Worm (Caenorhabditis elegans) whole organism, late embryonic: Measurements from ENCODE around the gene dnc-3.

ENCODE experiments used
- C08G9.2 ChIP-seq: sonication (generic microtip); optimal IDR thresholded peaks from 2 replicates; lab custom pipeline; 2016; ENCODE audit warnings: mild to moderate bottlenecking, missing genetic modification characterization, moderate library complexity, missing compliant biosample characterization
- K09A11.1 ChIP-seq: sonication (generic microtip); optimal IDR thresholded peaks from 2 replicates; lab custom pipeline; 2017; ENCODE audit warnings: antibody characterized with exemption, mild to moderate bottlenecking, missing genetic modification characterization, missing compliant biosample characterization; ENCODE audit not compliant: insufficient read depth
- T23F11.4 ChIP-seq: fragments of 200-800 bp; sonication (Bioruptor generic); optimal IDR thresholded peaks from 2 replicates; lab custom pipeline; 2018; ENCODE audit warnings: mild to moderate bottlenecking, missing genetic modification characterization, missing compliant biosample characterization
- Y22D7AL.16 ChIP-seq: sonication (generic microtip); optimal IDR thresholded peaks from 2 replicates; lab custom pipeline; 2016; ENCODE audit warnings: missing genetic modification characterization, missing compliant biosample characterization
- ceh-14 ChIP-seq: sonication (generic microtip); optimal IDR thresholded peaks from 2 replicates; lab custom pipeline; 2016; ENCODE audit warnings: missing genotype, missing genetic modification characterization, missing compliant biosample characterization
- ceh-19 ChIP-seq: fragments of 200-800 bp; sonication (Bioruptor generic); optimal IDR thresholded peaks from 2 replicates; lab custom pipeline; 2018; ENCODE audit warnings: mild to moderate bottlenecking, missing genetic modification characterization, missing compliant biosample characterization
- ceh-2 ChIP-seq: sonication (generic microtip); optimal IDR thresholded peaks from 2 replicates; lab custom pipeline; 2016; ENCODE audit warnings: missing genotype, missing genetic modification characterization, missing compliant biosample characterization
- ceh-48 ChIP-seq: sonication (generic microtip); optimal IDR thresholded peaks from 2 replicates; lab custom pipeline; 2016; ENCODE audit warnings: missing genetic modification characterization, inconsistent platforms, missing compliant biosample characterization
- elt-2 ChIP-seq: sonication (generic microtip); optimal IDR thresholded peaks from 2 replicates; lab custom pipeline; 2016; ENCODE audit warnings: missing genetic modification reagents, missing genetic modification characterization, missing compliant biosample characterization
- fax-1 ChIP-seq: sonication (generic microtip); optimal IDR thresholded peaks from 2 replicates; lab custom pipeline; 2016; ENCODE audit warnings: missing genotype, missing genetic modification characterization, missing compliant biosample characterization
- gmeb-2 ChIP-seq: sonication (generic microtip); optimal IDR thresholded peaks from 2 replicates; lab custom pipeline; 2016; ENCODE audit warnings: missing genetic modification characterization, inconsistent platforms, missing compliant biosample characterization
- hlh-8 ChIP-seq: sonication (generic microtip); optimal IDR thresholded peaks from 2 replicates; lab custom pipeline; 2016; ENCODE audit warnings: missing genotype, missing genetic modification characterization, missing compliant biosample characterization
- lim-6 ChIP-seq: sonication (generic microtip); optimal IDR thresholded peaks from 2 replicates; lab custom pipeline; 2016; ENCODE audit warnings: missing genetic modification characterization, missing compliant biosample characterization
- madf-2 ChIP-seq: sonication (generic microtip); optimal IDR thresholded peaks from 2 replicates; lab custom pipeline; 2017; ENCODE audit warnings: missing genetic modification characterization, missing compliant biosample characterization
- nfya-1 ChIP-seq: sonication (generic microtip); optimal IDR thresholded peaks from 2 replicates; lab custom pipeline; 2017; ENCODE audit warnings: missing genetic modification characterization, mild to moderate bottlenecking, missing compliant biosample characterization, antibody characterized with exemption, moderate library complexity
- nhr-11 ChIP-seq: fragments of 150-350 bp; optimal IDR thresholded peaks from 2 replicates; lab custom pipeline; 2014; ENCODE audit warnings: missing biosample characterization, missing genetic modification characterization
- nhr-232 ChIP-seq: sonication (generic microtip); optimal IDR thresholded peaks from 2 replicates; lab custom pipeline; 2016; ENCODE audit warnings: missing genetic modification characterization, missing compliant biosample characterization
- odd-2 ChIP-seq: sonication (generic microtip); optimal IDR thresholded peaks from 2 replicates; lab custom pipeline; 2017; ENCODE audit warnings: antibody characterized with exemption, mild to moderate bottlenecking, missing genetic modification characterization, missing compliant biosample characterization
- pag-3 ChIP-seq: sonication (generic microtip); optimal IDR thresholded peaks from 2 replicates; lab custom pipeline; 2016; ENCODE audit warnings: missing compliant biosample characterization, missing genetic modification characterization, borderline replicate concordance
- pat-9 ChIP-seq: fragments of 200-800 bp; sonication (Bioruptor generic); optimal IDR thresholded peaks from 2 replicates; lab custom pipeline; 2018; ENCODE audit warnings: mild to moderate bottlenecking, missing genetic modification characterization, moderate library complexity, missing compliant biosample characterization
- pax-1 ChIP-seq: fragments of 150-350 bp; optimal IDR thresholded peaks from 2 replicates; lab custom pipeline; 2014; ENCODE audit warnings: missing biosample characterization, missing genetic modification characterization
- pha-2 ChIP-seq: sonication (generic microtip); optimal IDR thresholded peaks from 2 replicates; lab custom pipeline; 2017; ENCODE audit warnings: mild to moderate bottlenecking, missing genetic modification characterization, missing compliant biosample characterization
- pha-4 ChIP-seq: fragments of 150-350 bp; optimal IDR thresholded peaks from 2 replicates; lab custom pipeline; 2018; ENCODE audit warnings: missing biosample characterization, missing genetic modification reagents, missing genetic modification characterization
- pqm-1 ChIP-seq: sonication (generic microtip); optimal IDR thresholded peaks from 2 replicates; lab custom pipeline; 2016; ENCODE audit warnings: missing genetic modification characterization, missing compliant biosample characterization
- pros-1 ChIP-seq: fragments of 150-350 bp; optimal IDR thresholded peaks from 2 replicates; lab custom pipeline; 2014; ENCODE audit warnings: missing biosample characterization, missing genetic modification reagents, missing genetic modification characterization
- ref-2 ChIP-seq: sonication (generic microtip); optimal IDR thresholded peaks from 2 replicates; lab custom pipeline; 2016; ENCODE audit warnings: missing genetic modification characterization, missing compliant biosample characterization
- sdc-2 ChIP-seq: sonication (generic microtip); optimal IDR thresholded peaks from 2 replicates; lab custom pipeline; 2016; ENCODE audit warnings: missing genotype, missing genetic modification characterization, missing compliant biosample characterization
- sox-2 ChIP-seq: fragments of 200-800 bp; sonication (Bioruptor generic); IDR thresholded peaks from 2 replicates; pipeline ENCODE4 v1.3.6; 2022; ENCODE audit warnings: missing genetic modification reagents, missing genetic modification characterization, missing compliant biosample characterization
- tbx-2 ChIP-seq: sonication (generic microtip); optimal IDR thresholded peaks from 2 replicates; lab custom pipeline; 2016; ENCODE audit warnings: missing genetic modification characterization, missing compliant biosample characterization
- tbx-7 ChIP-seq: sonication (generic microtip); optimal IDR thresholded peaks from 2 replicates; lab custom pipeline; 2016; ENCODE audit warnings: missing genotype, missing genetic modification characterization, missing compliant biosample characterization
- ttx-3 ChIP-seq: sonication (generic microtip); optimal IDR thresholded peaks from 2 replicates; lab custom pipeline; 2016; ENCODE audit warnings: missing genetic modification reagents, missing genetic modification characterization, missing compliant biosample characterization
- unc-42 ChIP-seq: sonication (generic microtip); optimal IDR thresholded peaks from 2 replicates; lab custom pipeline; 2016; ENCODE audit warnings: missing genotype, missing genetic modification characterization, missing compliant biosample characterization
- unc-55 ChIP-seq: sonication (generic microtip); optimal IDR thresholded peaks from 2 replicates; lab custom pipeline; 2017; ENCODE audit warnings: missing biosample characterization, missing genetic modification reagents, missing genetic modification characterization
- unc-86 ChIP-seq: sonication (generic microtip); optimal IDR thresholded peaks from 2 replicates; lab custom pipeline; 2016; ENCODE audit warnings: missing genetic modification characterization, missing compliant biosample characterization

dnc-3 gene

ce11 chrII:3553453-3553852, at the start of gene dnc-3:
Gene dnc-3, plus strand, starts transcription at chrII:3553724.
- TF ChIP-seq elt-2 (peak; percentile 32), unc-42 (tag; lab: Kevin White, UChicago) (peak; percentile 60), ceh-19 (GFP tag; lab: Kevin White, UChicago) (no peak), ceh-2 (tag; lab: Kevin White, UChicago) (peak; percentile 4), ceh-14 (tag; lab: Kevin White, UChicago) (peak; percentile 61), ttx-3 (tag; lab: Kevin White, UChicago) (peak; percentile 42), sox-2 (GFP tag; lab: Robert Waterston, UW) (no peak), pax-1 (tag; lab: Kevin White, UChicago) (no peak)

- TF ChIP-seq nhr-11 (tag; lab: Kevin White, UChicago) = no peak
- TF ChIP-seq fax-1 (tag; lab: Kevin White, UChicago) = no peak
- TF ChIP-seq Y22D7AL.16 = no peak
- TF ChIP-seq elt-2 = no peak
- no peak for TF ChIP-seq unc-42 (tag; lab: Kevin White, UChicago)
- TF ChIP-seq nhr-232 (tag; lab: Kevin White, UChicago) = no peak
- TF ChIP-seq lim-6 = no peak
- TF ChIP-seq pax-1 (tag; lab: Kevin White, UChicago) = no peak
- no peak for TF ChIP-seq ref-2
- TF ChIP-seq pha-4 (tag; lab: Kevin White, UChicago) = no peak
- TF ChIP-seq tbx-7 = no peak
- TF ChIP-seq unc-86 (tag; lab: Kevin White, UChicago) = no peak
- TF ChIP-seq nfya-1 = no peak
- TF ChIP-seq tbx-2 = no peak
- TF ChIP-seq pros-1 (tag; lab: Kevin White, UChicago) = no peak
- TF ChIP-seq pha-2 (tag; lab: Kevin White, UChicago) = no peak
- no peak for TF ChIP-seq ceh-2 (tag; lab: Kevin White, UChicago)
Measured at ce11 chrII:3504717-3505116, 48.8 kb upstream of the dnc-3 start, which contains the start of gene cyh-1. Gene cyh-1, plus strand, starts transcription at chrII:3505017.

- TF ChIP-seq tbx-2 = no peak
- TF ChIP-seq C08G9.2 (tag; lab: Kevin White, UChicago) = no peak
- no peak for TF ChIP-seq unc-86 (tag; lab: Kevin White, UChicago)
- no peak for TF ChIP-seq hlh-8 (tag; lab: Kevin White, UChicago)
- no peak for TF ChIP-seq T23F11.4 (GFP tag; lab: Kevin White, UChicago)
- no peak for TF ChIP-seq sdc-2
- no peak for TF ChIP-seq ceh-14 (tag; lab: Kevin White, UChicago)
- TF ChIP-seq elt-2 = no peak
- no peak for TF ChIP-seq K09A11.1
- no peak for TF ChIP-seq madf-2 (tag; lab: Kevin White, UChicago)
- TF ChIP-seq, all 69 proteins: peak for 0
Measured at ce11 chrII:3512240-3512639, 41.3 kb upstream of the dnc-3 start, which contains the start of gene Y49F6B.19. Gene Y49F6B.19, minus strand, starts transcription at chrII:3512340.

- TF ChIP-seq pros-1 (tag; lab: Kevin White, UChicago) (no peak), nhr-232 (tag; lab: Kevin White, UChicago) (no peak), pat-9 (tag; lab: Kevin White, UChicago) (no peak), gmeb-2 (tag; lab: Kevin White, UChicago) (no peak), pag-3 (tag; lab: Kevin White, UChicago) (no peak), unc-55 (GFP tag; lab: Kevin White, UChicago) (no peak), pqm-1 (tag; lab: Kevin White, UChicago) (no peak), odd-2 (no peak), madf-2 (tag; lab: Kevin White, UChicago) (no peak), ceh-48 (tag; lab: Kevin White, UChicago) (no peak), pha-2 (tag; lab: Kevin White, UChicago) (no peak)
Measured at ce11 chrII:3514631-3515030, 38.9 kb upstream of the dnc-3 start, which contains the start of gene srz-5. Gene srz-5, minus strand, starts transcription at chrII:3514731.
